Fruit fly (Drosophila melanogaster) whole organism, prepupa: Measurements from ENCODE around the gene CG11699.

Source experiments
- Blimp-1 ChIP-seq: fragments of 200-800 bp; sonication (Bioruptor generic); optimal IDR thresholded peaks from 3 replicates; lab custom pipeline; 2017; ENCODE audit warnings: missing biosample characterization, missing genetic modification characterization, mild to moderate bottlenecking, moderate library complexity, missing genetic modification reagents
- CG11294 ChIP-seq: fragments of 200-800 bp; sonication (Bioruptor generic); IDR thresholded peaks from 2 replicates; pipeline ENCODE4 v1.3.6; 2022; ENCODE audit warnings: missing biosample characterization, missing genetic modification characterization
- CG11762 ChIP-seq: fragments of 200-800 bp; sonication (Bioruptor generic); optimal IDR thresholded peaks from 3 replicates; lab custom pipeline; 2016; ENCODE audit warnings: missing biosample characterization, missing genetic modification characterization; ENCODE audit not compliant: insufficient read depth
- CG11902 ChIP-seq: fragments of 200-800 bp; sonication (Bioruptor generic); optimal IDR thresholded peaks from 3 replicates; lab custom pipeline; 2016; ENCODE audit warnings: missing biosample characterization, missing genetic modification characterization
- CG16779 ChIP-seq: fragments of 200-800 bp; sonication (Bioruptor generic); optimal IDR thresholded peaks from 3 replicates; lab custom pipeline; 2017; ENCODE audit warnings: missing biosample characterization, mild to moderate bottlenecking, missing genetic modification characterization
- CG3032 ChIP-seq: fragments of 200-800 bp; optimal IDR thresholded peaks from 2 replicates; lab custom pipeline; 2019; ENCODE audit warnings: missing biosample characterization, mild to moderate bottlenecking, missing genetic modification characterization, moderate library complexity
- CG31627 ChIP-seq: fragments of 200-800 bp; sonication (Bioruptor generic); optimal IDR thresholded peaks from 3 replicates; lab custom pipeline; 2016; ENCODE audit warnings: missing biosample characterization, missing genetic modification characterization
- CG32006 ChIP-seq: fragments of 200-800 bp; sonication (Bioruptor generic); optimal IDR thresholded peaks from 3 replicates; lab custom pipeline; 2017; ENCODE audit warnings: missing biosample characterization, mild to moderate bottlenecking, missing genetic modification characterization
- CG34406 ChIP-seq: fragments of 200-800 bp; sonication (Bioruptor generic); optimal IDR thresholded peaks from 3 replicates; lab custom pipeline; 2016; ENCODE audit warnings: missing biosample characterization, missing genetic modification characterization
- CG6163 ChIP-seq: fragments of 200-800 bp; sonication (Bioruptor generic); IDR thresholded peaks from 3 replicates; pipeline ENCODE4 v1.3.6; 2022; ENCODE audit warnings: missing biosample characterization, missing genetic modification characterization
- CG6276 ChIP-seq: fragments of 200-800 bp; sonication (Bioruptor generic); optimal IDR thresholded peaks from 2 replicates; lab custom pipeline; 2017; ENCODE audit warnings: missing biosample characterization, mild to moderate bottlenecking, missing genetic modification characterization
- CG6792 ChIP-seq: fragments of 200-800 bp; sonication (Bioruptor generic); optimal IDR thresholded peaks from 3 replicates; lab custom pipeline; 2016; ENCODE audit warnings: missing biosample characterization, missing genetic modification characterization
- CG6854 ChIP-seq: fragments of 200-800 bp; sonication (Bioruptor generic); optimal IDR thresholded peaks from 2 replicates; lab custom pipeline; 2017; ENCODE audit warnings: missing biosample characterization, mild to moderate bottlenecking, missing genetic modification characterization
- CG8319 ChIP-seq: fragments of 200-800 bp; sonication (Bioruptor generic); optimal IDR thresholded peaks from 3 replicates; lab custom pipeline; 2016; ENCODE audit warnings: missing biosample characterization, missing genetic modification characterization
- CG8632 ChIP-seq: fragments of 200-800 bp; sonication (Bioruptor generic); optimal IDR thresholded peaks from 3 replicates; lab custom pipeline; 2016; ENCODE audit warnings: missing biosample characterization, missing genetic modification characterization
- Eip75B ChIP-seq: fragments of 200-800 bp; sonication (Bioruptor generic); optimal IDR thresholded peaks from 3 replicates; lab custom pipeline; 2016; ENCODE audit warnings: missing biosample characterization, missing genetic modification characterization
- Eip78C ChIP-seq: fragments of 200-800 bp; sonication (Bioruptor generic); peaks from one replicate; lab custom pipeline; 2016; ENCODE audit warnings: missing biosample characterization, missing genetic modification characterization
- Eip93F ChIP-seq: fragments of 200-800 bp; sonication (Bioruptor generic); optimal IDR thresholded peaks from 2 replicates; lab custom pipeline; 2016; ENCODE audit warnings: missing biosample characterization, mild to moderate bottlenecking, missing genetic modification characterization
- Ets21C ChIP-seq: fragments of 200-800 bp; sonication (Bioruptor generic); optimal IDR thresholded peaks from 3 replicates; lab custom pipeline; 2016; ENCODE audit warnings: missing biosample characterization, missing genetic modification characterization
- Gug ChIP-seq: fragments of 200-800 bp; sonication (Bioruptor generic); IDR thresholded peaks from 2 replicates; pipeline ENCODE4 v1.3.6; 2022; ENCODE audit warnings: missing biosample characterization, missing genetic modification characterization
- Hr38 ChIP-seq: sonication (Bioruptor generic); optimal IDR thresholded peaks from 2 replicates; lab custom pipeline; 2016; ENCODE audit warnings: missing biosample characterization, missing genetic modification characterization
- Hr39 ChIP-seq: fragments of 200-800 bp; sonication (Bioruptor generic); optimal IDR thresholded peaks from 2 replicates; lab custom pipeline; 2016; ENCODE audit warnings: missing biosample characterization, missing genetic modification characterization
- Hr4 ChIP-seq: fragments of 200-800 bp; sonication (Bioruptor generic); optimal IDR thresholded peaks from 3 replicates; lab custom pipeline; 2016; ENCODE audit warnings: missing biosample characterization, missing genetic modification characterization
- Lpt ChIP-seq: fragments of 200-800 bp; sonication (Bioruptor generic); optimal IDR thresholded peaks from 3 replicates; lab custom pipeline; 2016; ENCODE audit warnings: missing biosample characterization, missing genetic modification characterization
- Met ChIP-seq: fragments of 200-800 bp; sonication (Bioruptor generic); optimal IDR thresholded peaks from 3 replicates; lab custom pipeline; 2016; ENCODE audit warnings: missing biosample characterization, missing genetic modification characterization
- OdsH ChIP-seq: fragments of 200-800 bp; sonication (Bioruptor generic); optimal IDR thresholded peaks from 3 replicates; lab custom pipeline; 2016; ENCODE audit warnings: missing biosample characterization, missing genetic modification characterization
- Smox ChIP-seq: fragments of 200-800 bp; sonication (Bioruptor generic); optimal IDR thresholded peaks from 3 replicates; lab custom pipeline; 2016; ENCODE audit warnings: missing biosample characterization, missing genetic modification characterization
- Sox102F ChIP-seq: fragments of 200-800 bp; sonication (Bioruptor generic); optimal IDR thresholded peaks from 2 replicates; lab custom pipeline; 2016; ENCODE audit warnings: missing biosample characterization, mild to moderate bottlenecking, missing genetic modification characterization
- Sox14 ChIP-seq: fragments of 200-800 bp; sonication (Bioruptor generic); optimal IDR thresholded peaks from 3 replicates; lab custom pipeline; 2016; ENCODE audit warnings: missing biosample characterization, missing genetic modification characterization
- Sox15 ChIP-seq: fragments of 200-800 bp; sonication (Bioruptor generic); optimal IDR thresholded peaks from 3 replicates; lab custom pipeline; 2016; ENCODE audit warnings: missing biosample characterization, missing genetic modification characterization
- achi ChIP-seq: fragments of 200-800 bp; sonication (Bioruptor generic); optimal IDR thresholded peaks from 3 replicates; lab custom pipeline; 2016; ENCODE audit warnings: missing biosample characterization, missing genetic modification characterization
- acj6 ChIP-seq: fragments of 200-800 bp; sonication (Bioruptor generic); optimal IDR thresholded peaks from 3 replicates; lab custom pipeline; 2016; ENCODE audit warnings: missing biosample characterization, missing genetic modification characterization
- cyc ChIP-seq: fragments of 200-800 bp; sonication (Bioruptor generic); optimal IDR thresholded peaks from 3 replicates; lab custom pipeline; 2016; ENCODE audit warnings: missing biosample characterization, missing genetic modification characterization
- dac ChIP-seq: fragments of 200-800 bp; sonication (Bioruptor generic); optimal IDR thresholded peaks from 2 replicates; lab custom pipeline; 2017; ENCODE audit warnings: missing biosample characterization, mild to moderate bottlenecking, missing genetic modification characterization
- dsx ChIP-seq: fragments of 200-800 bp; optimal IDR thresholded peaks from 3 replicates; lab custom pipeline; 2019; ENCODE audit warnings: missing biosample characterization, mild to moderate bottlenecking, missing genetic modification characterization, moderate library complexity; ENCODE audit not compliant: poor library complexity, severe bottlenecking
- fd59A ChIP-seq: fragments of 200-800 bp; sonication (Bioruptor generic); optimal IDR thresholded peaks from 2 replicates; lab custom pipeline; 2017; ENCODE audit warnings: missing biosample characterization, mild to moderate bottlenecking, missing genetic modification characterization, missing genetic modification reagents
- fd85E ChIP-seq: fragments of 200-800 bp; sonication (Bioruptor generic); optimal IDR thresholded peaks from 3 replicates; lab custom pipeline; 2016; ENCODE audit warnings: missing biosample characterization, missing genetic modification characterization
- fkh ChIP-seq: fragments of 200-800 bp; sonication (Bioruptor generic); optimal IDR thresholded peaks from 3 replicates; lab custom pipeline; 2017; ENCODE audit warnings: missing biosample characterization, mild to moderate bottlenecking, missing genetic modification characterization, moderate library complexity
- net ChIP-seq: fragments of 200-800 bp; sonication (Bioruptor generic); optimal IDR thresholded peaks from 3 replicates; lab custom pipeline; 2016; ENCODE audit warnings: missing biosample characterization, missing genetic modification characterization
- salr ChIP-seq, 2 experiments: fragments of 200-800 bp; sonication (Bioruptor generic); optimal IDR thresholded peaks; 3 replicates each; lab custom pipeline; 2016 to 2018; ENCODE audit warnings: missing biosample characterization in 2 of 2, missing genetic modification characterization in 2 of 2, mild to moderate bottlenecking in 1 of 2
- spab ChIP-seq: fragments of 200-800 bp; sonication (Bioruptor generic); optimal IDR thresholded peaks from 2 replicates; lab custom pipeline; 2017; ENCODE audit warnings: missing biosample characterization, mild to moderate bottlenecking, missing genetic modification characterization, missing genetic modification reagents
- svp ChIP-seq: fragments of 200-800 bp; sonication (Bioruptor generic); peaks from one replicate; lab custom pipeline; 2016; ENCODE audit warnings: missing biosample characterization, missing genetic modification characterization
- topi ChIP-seq: fragments of 200-800 bp; sonication (Bioruptor generic); optimal IDR thresholded peaks from 3 replicates; lab custom pipeline; 2016; ENCODE audit warnings: missing biosample characterization, missing genetic modification characterization
- vri ChIP-seq: fragments of 200-800 bp; sonication (Bioruptor generic); optimal IDR thresholded peaks from 3 replicates; lab custom pipeline; 2016; ENCODE audit warnings: missing biosample characterization, mild to moderate bottlenecking, missing genetic modification characterization

CG11699 gene

DNA sequence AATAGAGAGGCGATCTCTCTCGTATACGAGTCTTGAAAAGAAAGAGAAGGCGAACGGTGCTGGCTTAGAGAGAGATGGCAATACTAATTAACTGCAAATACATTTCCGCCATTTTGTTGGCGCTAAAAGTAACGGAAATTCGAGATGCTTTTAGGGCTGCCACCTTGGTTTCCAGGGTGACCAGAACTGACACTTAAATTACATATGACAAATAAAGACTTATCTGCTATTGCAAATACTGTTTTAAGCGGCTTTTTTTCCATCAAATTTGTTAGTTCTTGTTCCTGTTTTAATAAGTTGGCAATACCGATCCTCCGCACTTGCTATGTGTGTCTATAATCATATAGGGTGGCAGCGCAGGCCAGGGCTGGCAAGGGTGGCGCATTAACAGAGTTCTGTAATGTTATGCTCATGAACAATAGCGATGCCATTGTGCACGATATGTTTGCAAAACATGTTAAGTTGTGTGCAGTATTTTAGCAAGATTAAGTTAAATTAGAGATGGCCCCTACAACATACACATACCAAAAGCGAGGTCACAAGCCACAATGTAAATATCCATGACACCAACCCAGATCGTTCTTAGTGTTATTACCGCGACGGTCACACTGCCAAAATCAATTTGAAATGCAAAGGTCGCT is 9.9 kb downstream of the CG11699 start, which contains the start of gene nod (continued):
- peak; percentile 63 for TF ChIP-seq acj6
- TF ChIP-seq CG11902 (GFP tag; lab: Kevin White, UChicago), result peak; percentile 4
- peak; percentile 75 for TF ChIP-seq CG31627 (GFP tag; lab: Kevin White, UChicago)
- peak; percentile 43 for TF ChIP-seq svp (GFP tag; lab: Kevin White, UChicago)
- TF ChIP-seq dac, result peak; percentile 27
- TF ChIP-seq CG6792, result peak; percentile 53
- peak; percentile 45 for TF ChIP-seq CG3032
- TF ChIP-seq vri (GFP tag; lab: Kevin White, UChicago), result no peak
- peak; percentile 25 for TF ChIP-seq CG8632 (GFP tag; lab: Kevin White, UChicago)
- TF ChIP-seq CG8319 (GFP tag; lab: Kevin White, UChicago), result peak; percentile 45
- peak; percentile 28 for TF ChIP-seq Lpt (GFP tag; lab: Kevin White, UChicago)
- TF ChIP-seq spab (GFP tag; lab: Kevin White, UChicago), result no peak
- peak; percentile 47 for TF ChIP-seq cyc (GFP tag; lab: Kevin White, UChicago)
- no peak for TF ChIP-seq fd59A (GFP tag; lab: Kevin White, UChicago)
- no peak for TF ChIP-seq dsx
- TF ChIP-seq CG11762 (GFP tag; lab: Kevin White, UChicago), result peak; percentile 39
- TF ChIP-seq fd85E (GFP tag; lab: Kevin White, UChicago), result no peak
- peak; percentile 52 for TF ChIP-seq Hr4 (GFP tag; lab: Kevin White, UChicago)
- peak; percentile 56 for TF ChIP-seq achi (GFP tag; lab: Kevin White, UChicago)
- no peak for TF ChIP-seq CG11294
- TF ChIP-seq Eip78C (GFP tag; lab: Kevin White, UChicago), result peak; percentile 80
- peak; percentile 55 for TF ChIP-seq CG34406
- no peak for TF ChIP-seq salr (GFP tag; optimal IDR thresholded peaks at IDR 0.05; lab: Kevin White, UChicago)
- no peak for TF ChIP-seq Hr38 (GFP tag; lab: Kevin White, UChicago)
- no peak for TF ChIP-seq CG32006
- TF ChIP-seq topi, result peak; percentile 68
- TF ChIP-seq Ets21C (GFP tag; lab: Kevin White, UChicago), result peak; percentile 52
- TF ChIP-seq Blimp-1 (GFP tag; lab: Kevin White, UChicago), result no peak
- peak; percentile 46 for TF ChIP-seq fkh (GFP tag; lab: Kevin White, UChicago)
- TF ChIP-seq CG6854 (GFP tag; lab: Kevin White, UChicago), result no peak
- peak; percentile 48; the same call in 1 of the 3 replicates for TF ChIP-seq CG6163 (GFP tag; lab: Robert Waterston, UW)
- peak; percentile 53 for TF ChIP-seq net (GFP tag; lab: Kevin White, UChicago)
- peak; percentile 34 for TF ChIP-seq Sox15
- TF ChIP-seq Met (GFP tag; lab: Kevin White, UChicago), result no peak
- TF ChIP-seq Eip93F (GFP tag; lab: Kevin White, UChicago), result no peak
- no peak for TF ChIP-seq Sox102F (GFP tag; lab: Kevin White, UChicago)
- TF ChIP-seq Gug (GFP tag; lab: Robert Waterston, UW), result no peak
- peak; percentile 69 for TF ChIP-seq Sox14 (GFP tag; lab: Kevin White, UChicago)
- no peak for TF ChIP-seq CG16779 (tag; lab: Kevin White, UChicago)

DNA sequence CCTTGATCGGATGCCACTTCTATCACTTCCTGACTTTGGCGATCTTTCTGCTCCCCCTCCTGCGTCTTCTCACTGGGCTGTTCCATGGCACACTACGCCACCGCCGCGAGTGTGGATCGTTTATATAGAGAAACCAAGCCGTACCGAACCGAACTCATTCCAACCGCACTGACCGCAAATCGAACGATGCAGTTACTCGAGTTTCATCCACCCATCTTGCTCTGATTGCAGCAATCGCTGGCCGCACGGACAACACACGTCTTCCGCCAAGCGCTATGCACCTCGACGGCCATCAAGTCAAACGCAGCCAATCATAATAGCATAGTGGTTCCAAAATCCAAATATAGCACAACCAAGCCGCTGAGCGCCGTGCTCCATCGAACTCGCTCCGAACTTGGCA is 13.7 kb downstream of the CG11699 start, which contains the start of gene pkm:
pkm (minus strand) TSS at position 101 of the 400 bp plus-strand sequence.
- TF ChIP-seq OdsH (GFP tag; lab: Kevin White, UChicago), result no peak
- no peak for TF ChIP-seq Eip75B (GFP tag; lab: Kevin White, UChicago)
- no peak for TF ChIP-seq CG16779 (tag; lab: Kevin White, UChicago)
- no peak for TF ChIP-seq Ets21C (GFP tag; lab: Kevin White, UChicago)
- TF ChIP-seq fkh (GFP tag; lab: Kevin White, UChicago), result no peak
- no peak for TF ChIP-seq net (GFP tag; lab: Kevin White, UChicago)
- TF ChIP-seq CG6163 (GFP tag; lab: Robert Waterston, UW), result no peak
- TF ChIP-seq CG31627 (GFP tag; lab: Kevin White, UChicago), result no peak
- TF ChIP-seq CG6276 (GFP tag; lab: Kevin White, UChicago), result no peak
- no peak for TF ChIP-seq Hr39 (GFP tag; lab: Kevin White, UChicago)
- TF ChIP-seq fd85E (GFP tag; lab: Kevin White, UChicago), result no peak
- TF ChIP-seq Smox, result no peak
